Fruit fly (Drosophila melanogaster) whole organism, embryonic: Measurements from ENCODE around the gene Cpr67Fa2.

Source experiments
- Atf-2 ChIP-seq: fragments of 200-800 bp; sonication (Bioruptor generic); optimal IDR thresholded peaks from 2 replicates; lab custom pipeline; 2016; ENCODE audit warnings: missing biosample characterization, missing genetic modification characterization
- Awh ChIP-seq: fragments of 200-800 bp; sonication (Bioruptor generic); IDR thresholded peaks from 2 replicates; pipeline ENCODE4, ENCODE4 v1.3.6; 2022; ENCODE audit warnings: missing biosample characterization, missing genetic modification characterization
- B-H1 ChIP-seq: fragments of 200-800 bp; sonication (Bioruptor generic); IDR thresholded peaks from 3 replicates; pipeline ENCODE4 v1.3.6; 2022; ENCODE audit warnings: missing biosample characterization, missing genetic modification characterization
- BEAF-32 ChIP-seq: fragments of 200-800 bp; sonication (Bioruptor generic); optimal IDR thresholded peaks from 3 replicates; lab custom pipeline; 2017; ENCODE audit warnings: missing biosample characterization, missing genetic modification characterization, mild to moderate bottlenecking, moderate library complexity, missing genetic modification reagents
- CG10267 ChIP-seq: fragments of 200-800 bp; sonication (Bioruptor generic); optimal IDR thresholded peaks from 2 replicates; lab custom pipeline; 2018; ENCODE audit warnings: missing biosample characterization, mild to moderate bottlenecking, missing genetic modification characterization, moderate library complexity
- CG13296 ChIP-seq: fragments of 200-800 bp; sonication (Bioruptor generic); optimal IDR thresholded peaks from 3 replicates; lab custom pipeline; 2018; ENCODE audit warnings: missing biosample characterization, mild to moderate bottlenecking, missing genetic modification characterization
- CG14014 ChIP-seq: fragments of 200-800 bp; sonication (Bioruptor generic); IDR thresholded peaks from 2 replicates; pipeline ENCODE4 v1.3.6; 2022; ENCODE audit warnings: missing biosample characterization, missing genetic modification characterization
- CG14710 ChIP-seq: fragments of 200-800 bp; sonication (Bioruptor generic); optimal IDR thresholded peaks from 3 replicates; lab custom pipeline; 2019; ENCODE audit warnings: missing biosample characterization, mild to moderate bottlenecking, missing genetic modification characterization, moderate library complexity
- CG18619 ChIP-seq: fragments of 200-800 bp; sonication (Bioruptor generic); optimal IDR thresholded peaks from 3 replicates; lab custom pipeline; 2017; ENCODE audit warnings: missing biosample characterization, mild to moderate bottlenecking, missing genetic modification characterization
- CG2120 ChIP-seq: fragments of 200-800 bp; sonication (Bioruptor generic); optimal IDR thresholded peaks from 3 replicates; lab custom pipeline; 2016; ENCODE audit warnings: missing biosample characterization, missing genetic modification characterization
- CG34224 ChIP-seq: fragments of 200-800 bp; sonication (Bioruptor generic); IDR thresholded peaks from 3 replicates; pipeline ENCODE4 v1.3.6; 2022; ENCODE audit warnings: missing biosample characterization, missing genetic modification characterization; ENCODE audit not compliant: partially characterized antibody
- CG6791 ChIP-seq: fragments of 200-800 bp; sonication (Bioruptor generic); IDR thresholded peaks from 3 replicates; pipeline ENCODE4 v1.3.6; 2022; ENCODE audit warnings: missing biosample characterization, missing genetic modification characterization; ENCODE audit not compliant: partially characterized antibody
- CG8924 ChIP-seq: fragments of 200-800 bp; optimal IDR thresholded peaks from 3 replicates; lab custom pipeline; 2019; ENCODE audit warnings: missing biosample characterization, mild to moderate bottlenecking, missing genetic modification characterization, moderate library complexity
- CG9609 ChIP-seq: fragments of 200-800 bp; sonication (Bioruptor generic); optimal IDR thresholded peaks from 3 replicates; lab custom pipeline; 2016; ENCODE audit warnings: missing biosample characterization, missing genetic modification characterization
- CG9797 ChIP-seq: fragments of 200-800 bp; sonication (Bioruptor generic); optimal IDR thresholded peaks from 3 replicates; lab custom pipeline; 2018; ENCODE audit warnings: missing biosample characterization, mild to moderate bottlenecking, missing genetic modification characterization
- CG9932 ChIP-seq: fragments of 200-800 bp; sonication (Bioruptor generic); IDR thresholded peaks from 2 replicates; pipeline ENCODE4 v1.3.6; 2022; ENCODE audit warnings: missing biosample characterization, missing genetic modification characterization
- Ets97D ChIP-seq: fragments of 200-800 bp; sonication (Bioruptor generic); optimal IDR thresholded peaks from 3 replicates; lab custom pipeline; 2016; ENCODE audit warnings: missing biosample characterization, missing genetic modification characterization
- HHEX ChIP-seq: fragments of 200-800 bp; sonication (Bioruptor generic); optimal IDR thresholded peaks from 3 replicates; lab custom pipeline; 2017; ENCODE audit warnings: missing biosample characterization, mild to moderate bottlenecking, missing genetic modification characterization, missing genetic modification reagents
- Hr78 ChIP-seq, 2 experiments: fragments of 200-800 bp in 1 of 2; fragments of >200 bp in 1 of 2; sonication (Bioruptor generic) in 1 of 2; optimal IDR thresholded peaks; 2 replicates each; lab custom pipeline; 2017 to 2019; ENCODE audit warnings: missing biosample characterization in 2 of 2, missing genetic modification characterization in 2 of 2, mild to moderate bottlenecking in 1 of 2, moderate library complexity in 1 of 2
- MBD-R2 ChIP-seq: fragments of 200-800 bp; sonication (Bioruptor generic); IDR thresholded peaks from 2 replicates; pipeline ENCODE4 v1.3.6; 2022; ENCODE audit warnings: missing biosample characterization, missing genetic modification characterization
- Nf-YA ChIP-seq: fragments of 200-800 bp; sonication (Bioruptor generic); IDR thresholded peaks from 2 replicates; pipeline ENCODE4 v1.3.6; 2022; ENCODE audit warnings: missing biosample characterization, missing genetic modification characterization
- Ravus ChIP-seq: fragments of 200-800 bp; sonication (Bioruptor generic); IDR thresholded peaks from 2 replicates; pipeline ENCODE4 v1.3.6; 2022; ENCODE audit warnings: missing biosample characterization, missing genetic modification characterization
- Scr ChIP-seq: fragments of 200-800 bp; sonication (Bioruptor generic); IDR thresholded peaks from 2 replicates; pipeline ENCODE4 v1.3.6; 2022; ENCODE audit warnings: missing biosample characterization, missing genetic modification characterization; ENCODE audit not compliant: partially characterized antibody
- Sry-δ ChIP-seq: fragments of 200-800 bp; sonication (Bioruptor generic); optimal IDR thresholded peaks from 2 replicates; lab custom pipeline; 2016; ENCODE audit warnings: missing biosample characterization, missing genetic modification characterization
- Tbp ChIP-seq: fragments of >200 bp; optimal IDR thresholded peaks from 2 replicates; lab custom pipeline; 2018; ENCODE audit warnings: missing biosample characterization, missing genetic modification characterization
- Vsx1 ChIP-seq: fragments of 200-800 bp; sonication (Bioruptor generic); optimal IDR thresholded peaks from 2 replicates; lab custom pipeline; 2017; ENCODE audit warnings: missing biosample characterization, mild to moderate bottlenecking, missing genetic modification characterization, missing genetic modification reagents
- YL-1 ChIP-seq: fragments of 200-800 bp; sonication (Bioruptor generic); optimal IDR thresholded peaks from 3 replicates; lab custom pipeline; 2017; ENCODE audit warnings: missing biosample characterization, mild to moderate bottlenecking, missing genetic modification characterization
- amos ChIP-seq: fragments of 200-800 bp; sonication (Bioruptor generic); IDR thresholded peaks from 2 replicates; pipeline ENCODE4 v1.3.6; 2022; ENCODE audit warnings: missing biosample characterization, missing genetic modification characterization; ENCODE audit not compliant: partially characterized antibody
- ara ChIP-seq: fragments of 200-800 bp; sonication (Bioruptor generic); IDR thresholded peaks from 2 replicates; pipeline ENCODE4 v1.3.6; 2022; ENCODE audit warnings: missing biosample characterization, missing genetic modification characterization
- ato ChIP-seq: fragments of 200-800 bp; sonication (Bioruptor generic); IDR thresholded peaks from 2 replicates; pipeline ENCODE4 v1.3.6; 2022; ENCODE audit warnings: missing biosample characterization, missing genetic modification characterization; ENCODE audit not compliant: partially characterized antibody
- bbx ChIP-seq: fragments of 200-800 bp; sonication (Bioruptor generic); IDR thresholded peaks from 2 replicates; pipeline ENCODE4 v1.3.6; 2022; ENCODE audit warnings: missing biosample characterization, missing genetic modification characterization; ENCODE audit not compliant: partially characterized antibody
- br ChIP-seq: fragments of >200 bp; optimal IDR thresholded peaks from 2 replicates; lab custom pipeline; 2017
- cad ChIP-seq: fragments of >200 bp; optimal IDR thresholded peaks from 2 replicates; lab custom pipeline; 2017; ENCODE audit warnings: missing biosample characterization, missing genetic modification characterization
- cato ChIP-seq: fragments of 200-800 bp; sonication (Bioruptor generic); optimal IDR thresholded peaks from 2 replicates; lab custom pipeline; 2016; ENCODE audit warnings: missing biosample characterization, missing genetic modification characterization, borderline replicate concordance
- chm ChIP-seq: fragments of 200-800 bp; sonication (Bioruptor generic); IDR thresholded peaks from 2 replicates; pipeline ENCODE4 v1.3.6; 2022; ENCODE audit warnings: missing biosample characterization, missing genetic modification characterization
- gfzf ChIP-seq: fragments of 200-800 bp; sonication (Bioruptor generic); optimal IDR thresholded peaks from 2 replicates; lab custom pipeline; 2016; ENCODE audit warnings: missing biosample characterization, mild to moderate bottlenecking, missing genetic modification characterization, moderate library complexity
- hbn ChIP-seq: fragments of 200-800 bp; sonication (Bioruptor generic); IDR thresholded peaks from 2 replicates; pipeline ENCODE4 v1.3.6; 2022; ENCODE audit warnings: missing biosample characterization, missing genetic modification characterization; ENCODE audit not compliant: partially characterized antibody
- jumu ChIP-seq: fragments of 200-800 bp; sonication (Bioruptor generic); optimal IDR thresholded peaks from 3 replicates; lab custom pipeline; 2016; ENCODE audit warnings: missing biosample characterization, missing genetic modification characterization
- lola ChIP-seq, 3 experiments: fragments of >200 bp in 2 of 3; fragments of 200-800 bp in 1 of 3; sonication (Bioruptor generic) in 1 of 3; optimal IDR thresholded peaks; 2 replicates each; lab custom pipeline; 2017 to 2019; ENCODE audit warnings: missing biosample characterization in 3 of 3, missing genetic modification characterization in 3 of 3, mild to moderate bottlenecking in 1 of 3, moderate library complexity in 1 of 3
- nerfin-2 ChIP-seq: fragments of 200-800 bp; sonication (Bioruptor generic); IDR thresholded peaks from 2 replicates; pipeline ENCODE4 v1.3.6; 2022; ENCODE audit warnings: missing biosample characterization, missing genetic modification characterization; ENCODE audit not compliant: partially characterized antibody
- nmo ChIP-seq: fragments of 200-800 bp; sonication (Bioruptor generic); optimal IDR thresholded peaks from 2 replicates; lab custom pipeline; 2018; ENCODE audit warnings: missing biosample characterization, mild to moderate bottlenecking, missing genetic modification characterization, moderate library complexity
- nom ChIP-seq: fragments of 200-800 bp; sonication (Bioruptor generic); optimal IDR thresholded peaks from 2 replicates; lab custom pipeline; 2017; ENCODE audit warnings: missing biosample characterization, missing genetic modification characterization, mild to moderate bottlenecking, moderate library complexity, missing genetic modification reagents
- peb ChIP-seq: fragments of 200-800 bp; sonication (Bioruptor generic); IDR thresholded peaks from 2 replicates; pipeline ENCODE4 v1.3.6; 2022; ENCODE audit warnings: missing biosample characterization, missing genetic modification characterization
- phol ChIP-seq: fragments of 200-800 bp; sonication (Bioruptor generic); optimal IDR thresholded peaks from 3 replicates; lab custom pipeline; 2018; ENCODE audit warnings: missing biosample characterization, mild to moderate bottlenecking, missing genetic modification characterization, moderate library complexity
- stwl ChIP-seq: fragments of 200-800 bp; sonication (Bioruptor generic); optimal IDR thresholded peaks from 3 replicates; lab custom pipeline; 2018; ENCODE audit warnings: missing biosample characterization, mild to moderate bottlenecking, missing genetic modification characterization, moderate library complexity
- trem ChIP-seq: fragments of 200-800 bp; optimal IDR thresholded peaks from 3 replicates; lab custom pipeline; 2019; ENCODE audit warnings: missing biosample characterization, mild to moderate bottlenecking, missing genetic modification characterization, moderate library complexity
- unc-4 ChIP-seq: fragments of 200-800 bp; sonication (Bioruptor generic); IDR thresholded peaks from 2 replicates; pipeline ENCODE4 v1.3.6; 2022; ENCODE audit warnings: missing biosample characterization, missing genetic modification characterization; ENCODE audit not compliant: partially characterized antibody
- vnd ChIP-seq: fragments of 200-800 bp; sonication (Bioruptor generic); IDR thresholded peaks from 3 replicates; pipeline ENCODE4 v1.3.6; 2022; ENCODE audit warnings: missing biosample characterization, missing genetic modification characterization; ENCODE audit not compliant: partially characterized antibody
- zf30C ChIP-seq: fragments of 200-800 bp; sonication (Bioruptor generic); optimal IDR thresholded peaks from 3 replicates; lab custom pipeline; 2018; ENCODE audit warnings: missing biosample characterization, mild to moderate bottlenecking, missing genetic modification characterization

The Cpr67Fa2 gene

dm6 chr3L:10878842-10879241 is 12.7 kb upstream of the Cpr67Fa2 start, which contains the start of the genes CG6418 and Blos4 (continued):
- TF ChIP-seq CG13296: no peak
- TF ChIP-seq lola (GFP tag; optimal IDR thresholded peaks at IDR 0.05; lab: Kevin White, UChicago): no peak
- TF ChIP-seq CG2120: no peak
- TF ChIP-seq CG6791: peak; percentile 70
- TF ChIP-seq CG9932: no peak
- TF ChIP-seq ara: no peak
- TF ChIP-seq CG14710 (tag; lab: Kevin White, UChicago): peak; percentile 100
- TF ChIP-seq CG14014 (GFP tag; lab: Robert Waterston, UW): no peak
- peak; percentile 1 for TF ChIP-seq phol
- peak; percentile 3 for TF ChIP-seq CG10267 (tag; lab: Kevin White, UChicago)
- TF ChIP-seq Ets97D: peak; percentile 5
- peak; percentile 35; the same call in 1 of the 2 replicates for TF ChIP-seq bbx (GFP tag; lab: Robert Waterston, UW)
- TF ChIP-seq gfzf: peak; percentile 82
- TF ChIP-seq Awh: 0 out of 2 replicates have a peak, but pooled peaks have one; percentile 7
- TF ChIP-seq YL-1: peak; percentile 39
- TF ChIP-seq CG34224 (GFP tag; lab: Robert Waterston, UW): peak; percentile 54; the same call in 2 of the 3 replicates
- peak; percentile 97 for TF ChIP-seq MBD-R2 (GFP tag; lab: Robert Waterston, UW)
- TF ChIP-seq zf30C: no peak
- TF ChIP-seq peb (GFP tag; lab: Robert Waterston, UW): no peak
- 0 out of 2 replicates have a peak, but pooled peaks have one; percentile 32 for TF ChIP-seq unc-4 (GFP tag; lab: Robert Waterston, UW)
- TF ChIP-seq CG9797 (GFP tag; lab: Kevin White, UChicago): peak; percentile 84
- TF ChIP-seq Nf-YA (GFP tag; lab: Robert Waterston, UW): no peak
- peak; percentile 88 for TF ChIP-seq Vsx1 (GFP tag; lab: Kevin White, UChicago)
- TF ChIP-seq vnd (GFP tag; lab: Robert Waterston, UW): no peak
- 0 out of 2 replicates have a peak, but pooled peaks have one; percentile 21 for TF ChIP-seq chm (GFP tag; lab: Robert Waterston, UW)
- no peak for TF ChIP-seq HHEX
- peak; percentile 17 for TF ChIP-seq BEAF-32 (GFP tag; lab: Kevin White, UChicago)
- TF ChIP-seq amos (GFP tag; lab: Robert Waterston, UW): peak; percentile 44; the same call in 1 of the 2 replicates
- TF ChIP-seq Atf-2: no peak
- TF ChIP-seq CG18619 (GFP tag; lab: Kevin White, UChicago): no peak
- TF ChIP-seq nerfin-2: peak; percentile 38; the same call in 1 of the 2 replicates
- TF ChIP-seq nmo (GFP tag; lab: Kevin White, UChicago): peak; percentile 41
- TF ChIP-seq CG8924 (tag; lab: Kevin White, UChicago): peak; percentile 13
- no peak for TF ChIP-seq B-H1
- no peak for TF ChIP-seq cad (GFP tag; lab: Kevin White, UChicago)
- peak; percentile 96 for TF ChIP-seq stwl (tag; lab: Kevin White, UChicago)
- TF ChIP-seq trem (tag; lab: Kevin White, UChicago): peak; percentile 43
- TF ChIP-seq CG9609 (GFP tag; lab: Kevin White, UChicago): no peak
- no peak for TF ChIP-seq cato (GFP tag; lab: Kevin White, UChicago)
- TF ChIP-seq hbn (GFP tag; lab: Robert Waterston, UW): 0 out of 2 replicates have a peak, but pooled peaks have one; percentile 43
- no peak for TF ChIP-seq Ravus
- peak; percentile 17 for TF ChIP-seq Sry-δ
- TF ChIP-seq ato: peak; percentile 54; the same call in 1 of the 2 replicates
- no peak for TF ChIP-seq nom
- no peak for TF ChIP-seq Hr78 (GFP tag; optimal IDR thresholded peaks at IDR 0.05; lab: Kevin White, UChicago)
- peak; percentile 2 for TF ChIP-seq jumu (GFP tag; lab: Kevin White, UChicago)
- TF ChIP-seq Scr (GFP tag; lab: Robert Waterston, UW): peak; percentile 46; the same call in 1 of the 2 replicates
- TF ChIP-seq Tbp (GFP tag; lab: Kevin White, UChicago): no peak
- no peak for TF ChIP-seq br (lab: Kevin White, UChicago)
